Fruit fly (Drosophila melanogaster) Kc167 (cell line): ENCODE data around the gene CG32196.

Experiments
- Myc ChIP-seq: fragments of >200 bp; optimal IDR thresholded peaks from 2 replicates; lab custom pipeline; 2017; ENCODE audit warnings: missing external identifiers
- Sin3A ChIP-seq: fragments of >200 bp; optimal IDR thresholded peaks from 2 replicates; lab custom pipeline; 2018; ENCODE audit warnings: missing external identifiers
- h ChIP-seq: fragments of >200 bp; optimal IDR thresholded peaks from 3 replicates; lab custom pipeline; 2018; ENCODE audit warnings: missing external identifiers
- insv ChIP-seq: fragments of >200 bp; optimal IDR thresholded peaks from 3 replicates; lab custom pipeline; 2018; ENCODE audit warnings: missing external identifiers
- psq ChIP-seq: fragments of >200 bp; optimal IDR thresholded peaks from 2 replicates; lab custom pipeline; 2017; ENCODE audit warnings: missing external identifiers
- ttk ChIP-seq: sonication (Bioruptor generic); optimal IDR thresholded peaks from 2 replicates; lab custom pipeline; 2017; ENCODE audit warnings: missing external identifiers

dm6 chr3L:18502425-18502824, 41.6 kb upstream of the CG32196 start, which contains the start of gene AstC-R2:
- TF ChIP-seq psq (lab: Kevin White, UChicago) (no peak), insv (lab: Kevin White, UChicago) (no peak), ttk (lab: Kevin White, UChicago) (no peak), Myc (lab: Kevin White, UChicago) (no peak), h (lab: Kevin White, UChicago) (no peak), Sin3A (lab: Kevin White, UChicago) (no peak)
